Worm (Caenorhabditis elegans) whole organism, L3 larva: ENCODE data around the gene srg-8.

Source experiments
- aly-2 ChIP-seq: fragments of 150-350 bp; optimal IDR thresholded peaks from 2 replicates; lab custom pipeline; 2014; ENCODE audit warnings: missing biosample characterization, missing genetic modification characterization
- ama-1 ChIP-seq: fragments of 150-350 bp; optimal IDR thresholded peaks from 2 replicates; lab custom pipeline; 2018
- ceh-16 ChIP-seq: sonication (generic microtip); optimal IDR thresholded peaks from 2 replicates; lab custom pipeline; 2017; ENCODE audit warnings: missing biosample characterization, missing genetic modification characterization
- ceh-28 ChIP-seq: fragments of 150-350 bp; optimal IDR thresholded peaks from 2 replicates; lab custom pipeline; 2014; ENCODE audit warnings: missing biosample characterization, missing genetic modification reagents, missing genetic modification characterization
- ceh-9 ChIP-seq: sonication (generic microtip); optimal IDR thresholded peaks from 2 replicates; lab custom pipeline; 2018; ENCODE audit warnings: missing biosample characterization, missing genetic modification characterization
- daf-12 ChIP-seq: fragments of 150-350 bp; optimal IDR thresholded peaks from 2 replicates; lab custom pipeline; 2014; ENCODE audit warnings: missing biosample characterization, missing genetic modification reagents, missing genetic modification characterization
- egl-27 ChIP-seq: sonication (generic microtip); optimal IDR thresholded peaks from 4 replicates; lab custom pipeline; 2017; ENCODE audit warnings: missing biosample characterization, missing genetic modification reagents, missing genetic modification characterization
- egl-5 ChIP-seq: fragments of 150-350 bp; optimal IDR thresholded peaks from 2 replicates; lab custom pipeline; 2017; ENCODE audit warnings: missing biosample characterization, missing genetic modification reagents, missing genetic modification characterization, inconsistent platforms
- elt-1 ChIP-seq: fragments of 150-350 bp; optimal IDR thresholded peaks from 2 replicates; lab custom pipeline; 2014; ENCODE audit warnings: missing biosample characterization, missing genetic modification characterization
- elt-2 ChIP-seq: sonication (generic microtip); optimal IDR thresholded peaks from 2 replicates; lab custom pipeline; 2016; ENCODE audit warnings: missing genetic modification reagents, mild to moderate bottlenecking, missing genetic modification characterization, missing compliant biosample characterization
- elt-3 ChIP-seq, 3 experiments: fragments of 150-350 bp in 1 of 3; sonication (generic microtip) in 2 of 3; optimal IDR thresholded peaks; 2 replicates in 2 of 3; 4 replicates in 1 of 3; lab custom pipeline; 2014 to 2017; ENCODE audit warnings: missing biosample characterization in 3 of 3, missing genetic modification characterization in 3 of 3
- eor-1 ChIP-seq, 2 experiments: fragments of 150-350 bp; optimal IDR thresholded peaks; 2 replicates each; lab custom pipeline; 2014 to 2018; ENCODE audit warnings: missing biosample characterization in 2 of 2, missing genetic modification characterization in 2 of 2
- fkh-10 ChIP-seq: sonication (generic microtip); optimal IDR thresholded peaks from 2 replicates; lab custom pipeline; 2017; ENCODE audit warnings: missing biosample characterization, missing genetic modification reagents, missing genetic modification characterization
- fkh-2 ChIP-seq: fragments of 150-350 bp; optimal IDR thresholded peaks from 2 replicates; lab custom pipeline; 2014; ENCODE audit warnings: missing biosample characterization, missing genetic modification reagents, missing genetic modification characterization
- fos-1 ChIP-seq: fragments of 150-350 bp; optimal IDR thresholded peaks from 2 replicates; lab custom pipeline; 2014; ENCODE audit warnings: missing biosample characterization, missing genetic modification characterization
- hmg-11 ChIP-seq: sonication (generic microtip); optimal IDR thresholded peaks from 2 replicates; lab custom pipeline; 2016; ENCODE audit warnings: missing genetic modification characterization, missing compliant biosample characterization
- jun-1 ChIP-seq: fragments of 150-350 bp; optimal IDR thresholded peaks from 2 replicates; lab custom pipeline; 2014; ENCODE audit warnings: missing biosample characterization, missing genetic modification reagents, missing genetic modification characterization
- lin-15B ChIP-seq: fragments of 150-350 bp; optimal IDR thresholded peaks from 2 replicates; lab custom pipeline; 2014; ENCODE audit warnings: missing biosample characterization, missing genetic modification characterization
- lin-39 ChIP-seq: fragments of 150-350 bp; optimal IDR thresholded peaks from 2 replicates; lab custom pipeline; 2018; ENCODE audit warnings: missing biosample characterization, missing genetic modification reagents, missing genetic modification characterization
- lsy-12 ChIP-seq: sonication (generic microtip); optimal IDR thresholded peaks from 2 replicates; lab custom pipeline; 2016; ENCODE audit warnings: mild to moderate bottlenecking, missing genetic modification characterization, missing compliant biosample characterization
- mdl-1 ChIP-seq: fragments of 150-350 bp; optimal IDR thresholded peaks from 2 replicates; lab custom pipeline; 2014; ENCODE audit warnings: missing biosample characterization, missing genetic modification characterization
- mml-1 ChIP-seq: fragments of 150-350 bp; sonication (generic microtip); optimal IDR thresholded peaks from 3 replicates; lab custom pipeline; 2014; ENCODE audit warnings: missing biosample characterization, missing genetic modification characterization
- nfya-1 ChIP-seq: sonication (generic microtip); optimal IDR thresholded peaks from 2 replicates; lab custom pipeline; 2017; ENCODE audit warnings: missing genetic modification characterization, mild to moderate bottlenecking, missing compliant biosample characterization, antibody characterized with exemption, moderate library complexity; ENCODE audit not compliant: insufficient read depth
- nhr-11 ChIP-seq: fragments of 150-350 bp; optimal IDR thresholded peaks from 2 replicates; lab custom pipeline; 2014; ENCODE audit warnings: missing biosample characterization, missing genetic modification characterization
- nhr-12 ChIP-seq: fragments of 150-350 bp; optimal IDR thresholded peaks from 2 replicates; lab custom pipeline; 2014; ENCODE audit warnings: missing biosample characterization, missing genetic modification characterization
- nhr-23 ChIP-seq: fragments of 150-350 bp; optimal IDR thresholded peaks from 2 replicates; lab custom pipeline; 2014; ENCODE audit warnings: missing biosample characterization, missing genetic modification reagents, missing genetic modification characterization
- nhr-237 ChIP-seq: fragments of 150-350 bp; optimal IDR thresholded peaks from 2 replicates; lab custom pipeline; 2014; ENCODE audit warnings: missing biosample characterization, missing genetic modification characterization
- nhr-25 ChIP-seq: sonication (generic microtip); optimal IDR thresholded peaks from 2 replicates; lab custom pipeline; 2017; ENCODE audit warnings: missing biosample characterization, missing genetic modification characterization
- nhr-28 ChIP-seq: fragments of 150-350 bp; optimal IDR thresholded peaks from 2 replicates; lab custom pipeline; 2014; ENCODE audit warnings: missing biosample characterization, missing genetic modification characterization
- nhr-43 ChIP-seq: sonication (generic microtip); optimal IDR thresholded peaks from 2 replicates; lab custom pipeline; 2016; ENCODE audit warnings: mild to moderate bottlenecking, missing genetic modification characterization, missing compliant biosample characterization; ENCODE audit not compliant: poor library complexity, severe bottlenecking
- nhr-76 ChIP-seq: fragments of 150-350 bp; sonication (generic microtip); optimal IDR thresholded peaks from 5 replicates; lab custom pipeline; 2014; ENCODE audit warnings: missing biosample characterization, missing genetic modification characterization
- nhr-77 ChIP-seq: fragments of 150-350 bp; optimal IDR thresholded peaks from 2 replicates; lab custom pipeline; 2014; ENCODE audit warnings: missing biosample characterization, missing genetic modification characterization
- pha-4 ChIP-seq: fragments of 150-350 bp; optimal IDR thresholded peaks from 2 replicates; lab custom pipeline; 2014; ENCODE audit warnings: missing biosample characterization, missing genetic modification reagents, missing genetic modification characterization
- pqm-1 ChIP-seq: fragments of 150-350 bp; optimal IDR thresholded peaks from 2 replicates; lab custom pipeline; 2017; ENCODE audit warnings: missing biosample characterization, missing genetic modification characterization, inconsistent platforms
- skn-1 ChIP-seq: fragments of 150-350 bp; optimal IDR thresholded peaks from 2 replicates; lab custom pipeline; 2014; ENCODE audit warnings: missing biosample characterization, missing genetic modification characterization
- snpc-4 ChIP-seq: fragments of 150-350 bp; optimal IDR thresholded peaks from 2 replicates; lab custom pipeline; 2014; ENCODE audit warnings: missing biosample characterization, missing genetic modification characterization
- tbx-2 ChIP-seq: sonication (generic microtip); optimal IDR thresholded peaks from 2 replicates; lab custom pipeline; 2016; ENCODE audit warnings: mild to moderate bottlenecking, missing genetic modification characterization, missing compliant biosample characterization
- unc-39 ChIP-seq: sonication (generic microtip); optimal IDR thresholded peaks from 4 replicates; lab custom pipeline; 2017; ENCODE audit warnings: missing biosample characterization, missing genetic modification characterization
- unc-62 ChIP-seq: fragments of 150-350 bp; sonication (generic microtip); optimal IDR thresholded peaks from 4 replicates; lab custom pipeline; 2014; ENCODE audit warnings: missing biosample characterization, missing genetic modification reagents, missing genetic modification characterization
- ztf-11 ChIP-seq: fragments of 150-350 bp; optimal IDR thresholded peaks from 2 replicates; lab custom pipeline; 2014; ENCODE audit warnings: missing biosample characterization, missing genetic modification characterization
- ztf-4 ChIP-seq: fragments of 150-350 bp; optimal IDR thresholded peaks from 2 replicates; lab custom pipeline; 2014; ENCODE audit warnings: missing biosample characterization, missing genetic modification characterization

The srg-8 gene

DNA sequence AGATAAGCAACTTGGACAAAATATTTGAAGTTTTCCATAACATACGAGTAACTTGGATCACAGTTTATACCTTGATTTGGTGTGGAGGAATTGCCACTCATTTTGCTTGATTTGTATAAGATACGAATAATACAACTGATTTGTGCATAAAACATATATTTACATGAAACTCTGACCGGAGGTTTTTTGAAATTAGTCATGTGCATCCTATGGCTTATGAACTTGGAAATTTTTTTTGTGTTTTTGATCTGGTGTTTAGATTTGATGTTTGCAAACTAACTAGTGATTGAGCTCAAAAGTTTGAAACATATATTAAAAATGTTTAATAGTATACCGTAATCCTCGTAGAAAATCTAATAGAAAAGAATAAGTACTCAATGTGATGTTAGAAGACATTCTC, at the start of gene srg-8:
Gene srg-8 (minus strand): TSS at position 101 of the 400 bp plus-strand sequence.
- TF ChIP-seq hmg-11 (tag; lab: Kevin White, UChicago) (no peak), ceh-28 (tag; lab: Kevin White, UChicago) (no peak), nhr-76 (tag; lab: Kevin White, UChicago) (no peak), egl-27 (tag; lab: Kevin White, UChicago) (no peak), nhr-23 (tag; lab: Kevin White, UChicago) (no peak), fkh-2 (tag; lab: Kevin White, UChicago) (no peak)

DNA sequence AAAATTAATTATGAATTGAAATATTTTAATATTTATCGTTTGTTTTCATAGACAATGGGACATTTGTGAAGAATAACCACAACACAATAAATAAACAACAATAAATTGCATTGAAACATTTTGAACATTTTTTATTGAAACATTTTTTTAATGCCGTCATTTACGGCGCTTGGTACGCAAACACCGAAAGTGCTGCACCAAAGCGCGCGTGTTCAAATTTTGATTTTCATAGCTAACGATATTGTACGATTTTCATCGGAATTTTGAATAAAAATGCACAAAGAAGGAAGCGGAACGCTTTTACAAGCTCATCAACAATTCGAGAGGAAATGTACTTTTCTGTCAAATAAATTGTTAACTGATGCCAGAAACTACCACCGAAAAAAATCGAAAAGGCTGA, 49.1 kb upstream of the srg-8 start:
- TF ChIP-seq fos-1 (tag; lab: Kevin White, UChicago) (no peak), nhr-11 (tag; lab: Kevin White, UChicago) (no peak), unc-39 (tag; lab: Kevin White, UChicago) (no peak), nhr-237 (tag; lab: Kevin White, UChicago) (no peak), fkh-10 (GFP tag; lab: Kevin White, UChicago) (no peak), eor-1 (tag; optimal IDR thresholded peaks at IDR 0.05; lab: Kevin White, UChicago) (no peak), pqm-1 (tag; lab: Kevin White, UChicago) (no peak), fkh-2 (tag; lab: Kevin White, UChicago) (no peak), nhr-77 (tag; lab: Kevin White, UChicago) (no peak), nhr-43 (tag; lab: Kevin White, UChicago) (no peak), unc-62 (GFP tag; lab: Kevin White, UChicago) (no peak), ztf-4 (tag; lab: Kevin White, UChicago) (no peak), mdl-1 (tag; lab: Kevin White, UChicago) (no peak), aly-2 (tag; lab: Kevin White, UChicago) (no peak), nfya-1 (no peak)

DNA sequence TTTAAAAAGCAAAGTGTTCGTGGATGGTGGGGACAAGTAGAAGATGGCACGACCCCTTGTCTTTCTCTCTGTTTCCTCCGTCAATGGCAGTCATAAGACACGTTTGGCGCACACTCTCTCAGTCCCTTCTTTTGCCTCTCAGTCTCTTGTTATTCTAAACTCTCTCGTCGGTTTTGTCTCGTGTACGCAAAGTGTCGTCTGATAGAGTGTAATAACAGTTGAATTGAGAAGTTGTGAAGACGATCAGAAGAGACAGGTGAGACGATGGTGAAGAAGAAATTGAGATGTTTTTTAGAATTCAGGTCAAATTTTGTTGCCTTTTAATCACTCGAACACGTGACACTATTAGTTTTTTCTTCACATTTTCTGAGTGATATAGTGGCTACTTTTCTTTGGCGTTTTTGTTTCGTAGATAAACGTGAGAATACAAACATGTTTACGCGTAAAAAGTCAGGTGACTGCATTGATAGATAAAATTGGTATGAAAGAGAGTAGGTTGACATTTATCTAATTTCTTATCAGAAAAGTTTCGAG, 48.5 kb upstream of the srg-8 start, which contains the start of gene F47D12.9:
Gene F47D12.9 (minus strand): TSS at position 267 of the 534 bp plus-strand sequence.
- TF ChIP-seq lsy-12 (tag; lab: Kevin White, UChicago) (peak; percentile 73), elt-3 (tag; optimal IDR thresholded peaks at IDR 0.05; lab: Kevin White, UChicago) (peak in 1 of 3 experiments; percentile 28), ceh-9 (no peak), ama-1 (lab: Kevin White, UChicago) (peak; percentile 69), skn-1 (peak; percentile 20), nhr-77 (tag; lab: Kevin White, UChicago) (no peak), daf-12 (tag; lab: Kevin White, UChicago) (no peak), hmg-11 (tag; lab: Kevin White, UChicago) (peak; percentile 76), nhr-12 (tag; lab: Kevin White, UChicago) (no peak), elt-1 (tag; lab: Kevin White, UChicago) (peak; percentile 42), mdl-1 (tag; lab: Kevin White, UChicago) (peak; percentile 43), ceh-16 (tag; lab: Kevin White, UChicago) (no peak), fkh-2 (tag; lab: Kevin White, UChicago) (no peak), lin-39 (tag; lab: Kevin White, UChicago) (peak; percentile 68), snpc-4 (tag; lab: Kevin White, UChicago) (peak; percentile 30), nhr-11 (tag; lab: Kevin White, UChicago) (no peak), nhr-76 (tag; lab: Kevin White, UChicago) (no peak), nhr-237 (tag; lab: Kevin White, UChicago) (no peak), jun-1 (tag; lab: Kevin White, UChicago) (peak; percentile 78), pqm-1 (tag; lab: Kevin White, UChicago) (peak; percentile 13), nhr-25 (tag; lab: Kevin White, UChicago) (peak; percentile 91), nhr-23 (tag; lab: Kevin White, UChicago) (peak; percentile 90), eor-1 (tag; optimal IDR thresholded peaks at IDR 0.05; lab: Kevin White, UChicago) (no peak), ztf-11 (tag; lab: Kevin White, UChicago) (no peak), tbx-2 (tag; lab: Kevin White, UChicago) (no peak), ztf-4 (tag; lab: Kevin White, UChicago) (no peak), mml-1 (tag; lab: Kevin White, UChicago) (no peak), ceh-28 (tag; lab: Kevin White, UChicago) (peak; percentile 16), unc-39 (tag; lab: Kevin White, UChicago) (no peak), nhr-43 (tag; lab: Kevin White, UChicago) (peak; percentile 56), egl-27 (tag; lab: Kevin White, UChicago) (no peak), pha-4 (peak; percentile 55), unc-62 (GFP tag; lab: Kevin White, UChicago) (no peak), fkh-10 (GFP tag; lab: Kevin White, UChicago) (no peak), nfya-1 (peak; percentile 84), lin-15B (tag; lab: Kevin White, UChicago) (peak; percentile 77), nhr-28 (tag; lab: Kevin White, UChicago) (no peak), egl-5 (tag; lab: Kevin White, UChicago) (peak; percentile 46), elt-2 (tag; lab: Kevin White, UChicago) (peak; percentile 92)
